Worm (Caenorhabditis elegans) whole organism, L4/young adult: Measurements from ENCODE around the gene W02A2.8.

ENCODE experiments used
- W03F9.2 ChIP-seq: fragments of 150-350 bp; optimal IDR thresholded peaks from 2 replicates; lab custom pipeline; 2014; ENCODE audit warnings: missing biosample characterization, missing genetic modification characterization
- dao-5 ChIP-seq: sonication (generic microtip); optimal IDR thresholded peaks from 2 replicates; lab custom pipeline; 2016; ENCODE audit warnings: missing genotype, missing genetic modification characterization, moderate library complexity, missing compliant biosample characterization
- him-1 ChIP-seq: sonication (generic microtip); optimal IDR thresholded peaks from 2 replicates; lab custom pipeline; 2016; ENCODE audit warnings: missing genotype, missing genetic modification reagents, missing genetic modification characterization, missing compliant biosample characterization

Gene W02A2.8

ce11 chrIV:13348592-13348991 is 9.8 kb downstream of the W02A2.8 start, which contains the start of gene W02A2.12:
Gene W02A2.12, minus strand, starts transcription at chrIV:13348831.
- no peak for TF ChIP-seq W03F9.2 (tag; lab: Kevin White, UChicago)
- no peak for TF ChIP-seq dao-5
- TF ChIP-seq him-1 (tag; lab: Kevin White, UChicago), result no peak

DNA sequence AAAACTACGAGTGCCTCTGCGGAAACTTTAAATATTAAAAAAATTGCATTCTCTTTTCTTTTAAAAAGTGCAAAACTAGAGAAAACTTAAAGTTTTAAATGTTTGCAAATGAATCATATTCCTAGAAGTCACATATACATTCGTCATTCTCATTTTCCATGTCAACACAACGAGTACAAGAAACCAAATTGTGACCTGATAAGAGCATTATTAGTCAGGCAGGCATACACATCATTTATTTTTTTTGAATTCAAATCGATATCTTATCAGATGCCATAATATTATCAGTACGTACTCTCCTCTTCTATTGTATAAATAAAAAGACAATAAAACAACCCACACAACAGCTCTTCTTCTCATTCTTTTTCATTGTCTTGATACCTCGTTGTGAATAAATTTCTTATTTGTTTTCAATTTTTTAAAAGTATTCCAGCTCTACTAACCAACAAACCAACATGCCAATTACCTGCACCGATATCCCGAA is 11.1 kb downstream of the W02A2.8 start, which contains the start of gene W02A2.9:
W02A2.9 (plus strand) TSS at position 434 of the 484 bp plus-strand sequence.
- no peak for TF ChIP-seq dao-5
- TF ChIP-seq him-1 (tag; lab: Kevin White, UChicago), result no peak
- no peak for TF ChIP-seq W03F9.2 (tag; lab: Kevin White, UChicago)

- TF ChIP-seq dao-5 (no peak), W03F9.2 (tag; lab: Kevin White, UChicago) (no peak)
Measured at ce11 chrIV:13346078-13346477, 12.3 kb downstream of the W02A2.8 start.

- TF ChIP-seq him-1 (tag; lab: Kevin White, UChicago) (no peak), dao-5 (no peak), W03F9.2 (tag; lab: Kevin White, UChicago) (no peak)
Measured at ce11 chrIV:13342555-13342954, 15.8 kb downstream of the W02A2.8 start, which contains the start of gene W02A2.5. Gene W02A2.5, plus strand, starts transcription at chrIV:13342855.

DNA sequence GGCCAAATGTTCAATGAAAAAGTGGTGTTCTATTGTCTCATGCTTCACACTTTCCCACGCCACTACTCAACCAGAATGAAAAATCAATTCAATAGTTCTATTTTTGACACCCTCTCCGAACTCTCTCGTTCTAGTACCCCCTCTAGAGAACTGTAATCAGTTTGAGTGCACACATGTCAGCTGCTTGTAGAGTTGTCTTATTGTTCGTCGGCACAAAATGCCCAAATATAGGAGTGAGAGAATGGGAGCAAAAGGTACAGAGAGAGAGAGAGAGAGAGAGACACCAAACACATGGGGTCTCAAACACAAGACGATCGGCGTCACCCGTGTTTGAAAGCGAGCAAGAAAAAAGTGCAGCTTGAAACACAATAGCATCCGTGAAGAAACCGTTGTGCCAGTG is 24.1 kb downstream of the W02A2.8 start:
- no peak for TF ChIP-seq dao-5
- no peak for TF ChIP-seq W03F9.2 (tag; lab: Kevin White, UChicago)
- no peak for TF ChIP-seq him-1 (tag; lab: Kevin White, UChicago)

ce11 chrIV:13331285-13331684 is 27.1 kb downstream of the W02A2.8 start, which contains the start of gene pqn-74:
Gene pqn-74, minus strand, starts transcription at chrIV:13331406.
- TF ChIP-seq W03F9.2 (tag; lab: Kevin White, UChicago), result no peak
- TF ChIP-seq dao-5, result no peak
- no peak for TF ChIP-seq him-1 (tag; lab: Kevin White, UChicago)

ce11 chrIV:13330547-13330946 is 27.8 kb downstream of the W02A2.8 start:
- no peak for TF ChIP-seq dao-5
- TF ChIP-seq him-1 (tag; lab: Kevin White, UChicago), result no peak
- TF ChIP-seq W03F9.2 (tag; lab: Kevin White, UChicago), result no peak

DNA sequence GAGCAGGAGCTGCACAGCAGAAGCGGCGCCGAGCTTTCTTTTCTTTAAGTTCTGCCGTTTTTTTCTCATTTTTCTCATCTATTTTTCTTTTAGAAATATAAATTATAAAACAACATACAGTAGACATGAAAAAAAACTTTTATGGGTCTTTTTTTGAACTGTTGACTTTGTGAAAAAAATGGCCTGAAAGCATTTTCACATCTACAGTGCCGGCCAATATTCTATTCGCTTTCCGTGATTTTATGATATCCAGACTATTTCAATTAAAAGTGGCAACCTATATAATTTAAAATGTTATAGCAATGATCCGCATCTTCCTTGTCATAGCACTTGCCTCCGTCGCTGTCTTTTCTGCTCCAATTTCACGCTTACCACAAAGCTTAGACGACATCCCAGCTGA is 30.3 kb downstream of the W02A2.8 start, which contains the start of gene far-6:
far-6 (plus strand) TSS at position 301 of the 400 bp plus-strand sequence.
- TF ChIP-seq dao-5, result no peak

DNA sequence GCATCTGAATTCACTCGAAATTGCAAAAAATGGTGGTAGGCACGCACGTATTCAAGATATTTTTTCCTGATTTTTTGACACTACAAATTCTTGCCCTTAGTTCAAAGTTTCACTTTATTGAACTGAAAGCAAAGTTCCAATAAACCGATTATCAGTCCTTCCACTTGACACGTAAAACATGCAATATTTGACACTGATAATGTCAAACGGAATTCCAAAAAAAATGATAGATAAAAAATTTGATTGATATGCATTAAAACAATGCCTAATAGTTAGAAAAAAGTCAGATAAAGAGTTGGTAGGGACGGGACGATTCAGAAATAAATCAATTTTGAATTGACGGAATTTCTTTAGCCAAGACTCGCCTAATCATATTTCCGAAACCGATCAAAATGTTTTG is 31.3 kb downstream of the W02A2.8 start:
- TF ChIP-seq him-1 (tag; lab: Kevin White, UChicago) (no peak), W03F9.2 (tag; lab: Kevin White, UChicago) (no peak), dao-5 (no peak)

- TF ChIP-seq dao-5 (no peak), W03F9.2 (tag; lab: Kevin White, UChicago) (no peak), him-1 (tag; lab: Kevin White, UChicago) (no peak)
Measured at ce11 chrIV:13323823-13324359, 34.5 kb downstream of the W02A2.8 start, which contains the start of gene fat-2. Gene fat-2, plus strand, starts transcription at chrIV:13323873.

DNA sequence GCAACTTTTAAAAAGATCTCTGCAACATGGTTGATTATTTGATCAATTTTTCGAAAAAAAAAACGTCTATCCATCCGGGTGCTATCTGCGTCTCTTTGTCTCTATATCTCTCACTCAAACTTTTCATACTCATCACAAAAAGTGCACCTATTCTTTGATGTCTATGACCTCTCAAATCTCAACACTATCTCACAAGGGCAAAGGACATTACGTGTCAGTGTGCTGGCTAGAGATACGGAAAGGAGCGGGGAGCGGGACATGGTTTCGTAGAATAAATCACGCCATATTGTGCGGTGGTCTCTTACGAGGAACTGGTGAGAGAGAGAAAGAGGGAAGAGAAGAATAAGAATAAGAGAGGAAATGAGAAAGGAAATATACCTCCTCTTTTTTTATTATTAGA is 36.0 kb downstream of the W02A2.8 start:
- TF ChIP-seq dao-5 (no peak), him-1 (tag; lab: Kevin White, UChicago) (no peak), W03F9.2 (tag; lab: Kevin White, UChicago) (peak; percentile 19)

- TF ChIP-seq him-1 (tag; lab: Kevin White, UChicago), result no peak
- no peak for TF ChIP-seq W03F9.2 (tag; lab: Kevin White, UChicago)
- no peak for TF ChIP-seq dao-5
Measured at ce11 chrIV:13319886-13320650, 38.3 kb downstream of the W02A2.8 start.

- TF ChIP-seq him-1 (tag; lab: Kevin White, UChicago) (no peak), W03F9.2 (tag; lab: Kevin White, UChicago) (no peak), dao-5 (no peak)
Measured at ce11 chrIV:13318773-13319172, 39.6 kb downstream of the W02A2.8 start.

- TF ChIP-seq him-1 (tag; lab: Kevin White, UChicago), result no peak
- no peak for TF ChIP-seq dao-5
- no peak for TF ChIP-seq W03F9.2 (tag; lab: Kevin White, UChicago)
Measured at ce11 chrIV:13315344-13315743, 43.0 kb downstream of the W02A2.8 start, which contains the start of gene fat-1. Gene fat-1, plus strand, starts transcription at chrIV:13315644.
